Comparison of ENCODE assay signal across 1 worm cellular context in genomic region chrII:14407332-14408270, ce11.
TF ChIP-seq lines count a peak whose summit lies in the region.

No protein-coding gene starts in this region.

TF ChIP-seq in whole organism, L3 larva, 47 proteins besides CTCF, POLR2A, EP300 and RAD21 (continued from another document):
- no peak for TF ChIP-seq egl-5 (tag; optimal IDR thresholded peaks at IDR 0.05; lab: Kevin White, UChicago)
- peak; percentile 98 for TF ChIP-seq ama-1 (optimal IDR thresholded peaks at IDR 0.05; lab: Kevin White, UChicago)
- TF ChIP-seq ztf-4 (tag; optimal IDR thresholded peaks at IDR 0.05; lab: Kevin White, UChicago) = peak; percentile 89
- no peak for TF ChIP-seq lsy-12 (tag; optimal IDR thresholded peaks at IDR 0.05; lab: Kevin White, UChicago)
- TF ChIP-seq unc-62 (GFP tag; optimal IDR thresholded peaks at IDR 0.05; lab: Kevin White, UChicago) = no peak
- no peak for TF ChIP-seq elt-2 (tag; optimal IDR thresholded peaks at IDR 0.05; lab: Kevin White, UChicago)
- no peak for TF ChIP-seq ZK546.5 (tag; optimal IDR thresholded peaks at IDR 0.05; lab: Kevin White, UChicago)
- no peak for TF ChIP-seq nhr-237 (tag; optimal IDR thresholded peaks at IDR 0.05; lab: Kevin White, UChicago)
- peak; percentile 77 for TF ChIP-seq nhr-43 (tag; optimal IDR thresholded peaks at IDR 0.05; lab: Kevin White, UChicago; ENCODE audit: poor library complexity, severe bottlenecking)
- no peak for TF ChIP-seq elt-1 (tag; optimal IDR thresholded peaks at IDR 0.05; lab: Kevin White, UChicago)
- no peak for TF ChIP-seq hmg-11 (tag; optimal IDR thresholded peaks at IDR 0.05; lab: Kevin White, UChicago)
- TF ChIP-seq nfya-1 (tag; optimal IDR thresholded peaks at IDR 0.05; lab: Kevin White, UChicago; ENCODE audit: insufficient read depth) = peak; percentile 62
- TF ChIP-seq nhr-25 (tag; optimal IDR thresholded peaks at IDR 0.05; lab: Kevin White, UChicago) = peak; percentile 89
- peak in 1 of 3 experiments; percentile 62 for TF ChIP-seq elt-3 (tag; optimal IDR thresholded peaks at IDR 0.05; lab: Kevin White, UChicago)
- peak; percentile 22 for TF ChIP-seq snpc-4 (tag; optimal IDR thresholded peaks at IDR 0.05; lab: Kevin White, UChicago)
- no peak for TF ChIP-seq eor-1 (tag; optimal IDR thresholded peaks at IDR 0.05; lab: Kevin White, UChicago)
- TF ChIP-seq lin-39 (tag; optimal IDR thresholded peaks at IDR 0.05; lab: Kevin White, UChicago) = no peak
- TF ChIP-seq skn-1 (tag; optimal IDR thresholded peaks at IDR 0.05; lab: Kevin White, UChicago) = no peak
- no peak for TF ChIP-seq egl-27 (tag; optimal IDR thresholded peaks at IDR 0.05; lab: Kevin White, UChicago)
- no peak for TF ChIP-seq nhr-11 (tag; optimal IDR thresholded peaks at IDR 0.05; lab: Kevin White, UChicago)
- no peak for TF ChIP-seq ceh-82 (tag; optimal IDR thresholded peaks at IDR 0.05; lab: Kevin White, UChicago)
- TF ChIP-seq nhr-67 (tag; optimal IDR thresholded peaks at IDR 0.05; lab: Kevin White, UChicago) = no peak
- TF ChIP-seq nhr-76 (tag; optimal IDR thresholded peaks at IDR 0.05; lab: Kevin White, UChicago) = no peak
- no peak for TF ChIP-seq R02D3.7 (tag; optimal IDR thresholded peaks at IDR 0.05; lab: Kevin White, UChicago)
- peak; percentile 85 for TF ChIP-seq tbx-2 (tag; optimal IDR thresholded peaks at IDR 0.05; lab: Kevin White, UChicago)
- no peak for TF ChIP-seq zag-1 (tag; optimal IDR thresholded peaks at IDR 0.05; lab: Kevin White, UChicago)
- no peak for TF ChIP-seq lin-15B (tag; optimal IDR thresholded peaks at IDR 0.05; lab: Kevin White, UChicago)
